Fruit fly (Drosophila melanogaster) Kc167 (cell line): Measurements from ENCODE around the gene CG31676.

ENCODE experiments used
- Myc ChIP-seq: fragments of >200 bp; optimal IDR thresholded peaks from 2 replicates; lab custom pipeline; 2017; ENCODE audit warnings: missing external identifiers
- Sin3A ChIP-seq: fragments of >200 bp; optimal IDR thresholded peaks from 2 replicates; lab custom pipeline; 2018; ENCODE audit warnings: missing external identifiers
- h ChIP-seq: fragments of >200 bp; optimal IDR thresholded peaks from 3 replicates; lab custom pipeline; 2018; ENCODE audit warnings: missing external identifiers
- insv ChIP-seq: fragments of >200 bp; optimal IDR thresholded peaks from 3 replicates; lab custom pipeline; 2018; ENCODE audit warnings: missing external identifiers
- psq ChIP-seq: fragments of >200 bp; optimal IDR thresholded peaks from 2 replicates; lab custom pipeline; 2017; ENCODE audit warnings: missing external identifiers
- ttk ChIP-seq: sonication (Bioruptor generic); optimal IDR thresholded peaks from 2 replicates; lab custom pipeline; 2017; ENCODE audit warnings: missing external identifiers

- TF ChIP-seq psq (lab: Kevin White, UChicago) (no peak), Myc (no peak), Sin3A (lab: Kevin White, UChicago) (no peak), h (lab: Kevin White, UChicago) (no peak), ttk (lab: Kevin White, UChicago) (no peak), insv (lab: Kevin White, UChicago) (no peak)
Observed at dm6 chr2L:20805624-20806339, 34.8 kb upstream of the CG31676 start.
